Worm (Caenorhabditis elegans): Measurements from ENCODE around the gene str-136.

DNA sequence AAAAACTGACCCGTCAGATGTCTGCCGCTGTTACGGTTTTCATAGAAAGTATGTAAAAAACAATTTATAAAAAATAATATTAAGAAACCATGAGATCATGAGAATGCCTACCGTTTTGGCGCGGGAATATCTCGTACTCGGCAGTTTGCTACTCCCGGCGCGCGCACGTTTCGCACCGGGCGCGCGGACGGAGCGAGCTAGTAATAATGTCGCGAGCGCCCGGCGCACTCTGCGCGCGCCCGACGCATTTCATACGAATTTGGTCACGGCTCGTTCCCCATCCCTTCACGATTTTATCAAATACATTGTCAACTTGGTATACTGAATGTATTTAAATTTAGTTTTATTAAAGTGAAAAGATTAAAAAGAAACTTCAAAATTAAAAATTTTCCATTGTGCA, 47.2 kb upstream of the str-136 start:
- no peak for TF ChIP-seq C04F5.9 (tag; optimal IDR thresholded peaks at IDR 0.05)
- no peak for TF ChIP-seq blmp-1 (tag; optimal IDR thresholded peaks at IDR 0.05)
- no peak for TF ChIP-seq efl-3 (GFP tag; optimal IDR thresholded peaks at IDR 0.05)
- TF ChIP-seq snpc-4 (tag; optimal IDR thresholded peaks at IDR 0.05) = no peak
- TF ChIP-seq skn-1 (tag; optimal IDR thresholded peaks at IDR 0.05) = no peak
- no peak for TF ChIP-seq ztf-11 (tag; optimal IDR thresholded peaks at IDR 0.05)

Measured in whole organism, L1 larva.